Fruit fly (Drosophila melanogaster) whole organism, wandering third instar larva: Measurements from ENCODE around the gene CG1492.

Experiments used
- CrebA ChIP-seq: fragments of 200-800 bp; sonication (Bioruptor generic); optimal IDR thresholded peaks from 2 replicates; lab custom pipeline; 2016; ENCODE audit warnings: missing biosample characterization, mild to moderate bottlenecking, missing genetic modification characterization, borderline replicate concordance
- dmrt93B ChIP-seq: fragments of 200-800 bp; sonication (Bioruptor generic); optimal IDR thresholded peaks from 2 replicates; lab custom pipeline; 2018; ENCODE audit warnings: missing biosample characterization, mild to moderate bottlenecking, missing genetic modification characterization
- foxo ChIP-seq, 2 experiments: fragments of 200-800 bp; sonication (Bioruptor generic); optimal IDR thresholded peaks; 2 replicates in 1 of 2; 3 replicates in 1 of 2; lab custom pipeline; 2016 to 2017; ENCODE audit warnings: missing biosample characterization in 2 of 2, missing genetic modification characterization in 2 of 2
- h ChIP-seq: fragments of 200-800 bp; sonication (Bioruptor generic); optimal IDR thresholded peaks from 3 replicates; lab custom pipeline; 2016; ENCODE audit warnings: missing biosample characterization, mild to moderate bottlenecking, missing genetic modification characterization
- usp ChIP-seq: fragments of >200 bp; optimal IDR thresholded peaks from 2 replicates; lab custom pipeline; 2017; ENCODE audit warnings: missing biosample characterization, missing genetic modification characterization

dm6 chrX:12014131-12014530 lies 2.1 kb upstream of the CG1492 start:
- no peak for TF ChIP-seq foxo (GFP tag; optimal IDR thresholded peaks at IDR 0.05; lab: Kevin White, UChicago)
- no peak for TF ChIP-seq dmrt93B (GFP tag; lab: Kevin White, UChicago)
- TF ChIP-seq h (GFP tag; lab: Kevin White, UChicago): no peak
- no peak for TF ChIP-seq CrebA (GFP tag; lab: Kevin White, UChicago)
- no peak for TF ChIP-seq usp (GFP tag; lab: Kevin White, UChicago)
